Fruit fly (Drosophila melanogaster): ENCODE results near the gene CG17991.
A peak's percentile ranks its signal among the peaks of the same experiment; 100 is the strongest.

CG17991 gene

DNA sequence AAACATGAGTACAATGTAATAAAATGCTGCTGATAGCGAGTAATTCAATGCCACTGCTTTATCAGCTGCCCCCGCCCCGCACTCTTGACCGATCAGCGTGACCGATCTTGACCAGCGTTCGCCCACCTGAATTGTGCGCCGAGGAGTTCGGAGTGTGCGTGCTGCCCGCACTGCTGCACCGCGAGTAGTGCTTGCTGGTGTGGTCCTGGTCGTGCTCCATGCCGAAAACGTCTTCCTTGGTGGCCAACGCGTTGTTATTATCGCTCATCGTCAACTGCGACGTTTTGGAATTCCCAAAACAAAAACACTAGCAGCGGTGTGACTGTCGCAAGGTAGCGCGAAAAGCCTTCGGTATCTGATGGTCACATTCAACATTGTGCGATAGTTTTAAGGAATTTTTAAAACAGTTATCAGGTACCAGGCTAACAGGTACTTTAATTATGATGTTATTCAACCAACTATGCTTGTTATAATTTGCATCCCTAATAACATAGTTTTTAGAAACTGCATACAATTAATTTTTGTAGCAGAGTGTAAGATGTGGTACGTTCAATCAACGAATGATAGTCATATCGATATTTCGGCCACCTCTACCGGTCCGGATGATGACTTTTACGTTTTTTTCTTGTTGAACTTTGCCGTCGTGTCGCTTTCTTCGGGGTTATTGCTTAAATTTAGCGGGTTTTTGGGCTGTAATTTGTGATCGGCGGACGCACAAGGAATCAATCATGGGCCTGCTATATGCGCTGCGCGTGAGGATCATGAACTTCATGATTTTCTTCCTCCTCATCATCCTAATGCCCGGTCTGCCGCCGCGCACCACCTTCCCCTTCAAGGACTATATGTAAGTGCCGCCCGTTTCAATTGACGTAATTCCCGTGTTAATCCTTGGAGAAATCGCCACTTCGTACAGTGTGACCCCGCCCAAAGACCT, 47.4 kb downstream of the CG17991 start, which contains the start of the genes bigmax and Hmu (continued):
- TF ChIP-seq CG10669 (GFP tag; optimal IDR thresholded peaks at IDR 0.05) (peak; percentile 52), CG34406 (GFP tag; optimal IDR thresholded peaks at IDR 0.05) (peak; percentile 71), topi (GFP tag; optimal IDR thresholded peaks at IDR 0.05) (peak; percentile 77), net (GFP tag; optimal IDR thresholded peaks at IDR 0.05) (peak; percentile 30), lz (GFP tag; optimal IDR thresholded peaks at IDR 0.05) (peak; percentile 89), Eip75B (GFP tag; optimal IDR thresholded peaks at IDR 0.05) (peak; percentile 81), OdsH (GFP tag; optimal IDR thresholded peaks at IDR 0.05) (peak; percentile 81), Hr39 (GFP tag; optimal IDR thresholded peaks at IDR 0.05) (peak; percentile 87), CG3032 (tag; optimal IDR thresholded peaks at IDR 0.05) (peak; percentile 73), Met (GFP tag; optimal IDR thresholded peaks at IDR 0.05) (peak; percentile 72), CG11294 (GFP tag; IDR thresholded peaks at IDR 0.05) (peak; percentile 41; the same call in 1 of the 2 replicates), fd85E (GFP tag; optimal IDR thresholded peaks at IDR 0.05) (no peak), Sox102F (GFP tag; optimal IDR thresholded peaks at IDR 0.05) (no peak), CG6808 (GFP tag; optimal IDR thresholded peaks at IDR 0.05) (no peak), fd59A (GFP tag; optimal IDR thresholded peaks at IDR 0.05) (peak; percentile 19), eg (GFP tag; IDR thresholded peaks at IDR 0.05) (peak; percentile 85), dac (GFP tag; optimal IDR thresholded peaks at IDR 0.05) (peak; percentile 49), CG6163 (GFP tag; IDR thresholded peaks at IDR 0.05) (peak; percentile 73), cyc (GFP tag; optimal IDR thresholded peaks at IDR 0.05) (peak; percentile 83), CG8119 (GFP tag; IDR thresholded peaks at IDR 0.05) (peak; percentile 62; the same call in 2 of the 3 replicates), Blimp-1 (GFP tag; optimal IDR thresholded peaks at IDR 0.05) (no peak), CG3919 (GFP tag; optimal IDR thresholded peaks at IDR 0.05) (peak; percentile 80)

DNA sequence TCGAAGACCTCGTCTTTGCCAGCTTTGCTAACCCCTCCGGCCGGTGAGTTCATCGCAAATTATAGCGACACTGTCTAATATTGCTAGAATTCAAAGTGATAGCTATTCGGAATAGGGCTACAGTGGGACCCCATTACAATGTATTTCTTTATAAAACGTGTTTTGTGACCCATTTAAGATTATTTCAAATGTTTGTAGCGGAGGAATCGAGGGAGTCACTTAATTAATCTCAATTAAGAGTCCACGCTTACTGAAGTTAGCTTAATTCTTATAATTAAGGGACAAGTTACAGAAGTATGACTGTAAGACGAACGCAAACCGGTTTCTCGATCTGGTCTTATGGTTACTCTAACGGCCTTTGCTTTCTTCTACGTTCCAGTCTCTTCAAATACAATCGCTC, 48.6 kb downstream of the CG17991 start:
- TF ChIP-seq pdm3 (GFP tag; optimal IDR thresholded peaks at IDR 0.05) (peak; percentile 26), fkh (GFP tag; optimal IDR thresholded peaks at IDR 0.05) (no peak), Blimp-1 (GFP tag; optimal IDR thresholded peaks at IDR 0.05) (no peak), CG10669 (GFP tag; optimal IDR thresholded peaks at IDR 0.05) (no peak), cyc (GFP tag; optimal IDR thresholded peaks at IDR 0.05) (peak; percentile 10), Smox (GFP tag; optimal IDR thresholded peaks at IDR 0.05) (no peak), CG6808 (GFP tag; optimal IDR thresholded peaks at IDR 0.05) (no peak), CG11902 (GFP tag; optimal IDR thresholded peaks at IDR 0.05) (no peak), CG3919 (GFP tag; optimal IDR thresholded peaks at IDR 0.05) (peak; percentile 44), CG10631 (GFP tag; optimal IDR thresholded peaks at IDR 0.05) (no peak), Sox14 (GFP tag; optimal IDR thresholded peaks at IDR 0.05) (peak; percentile 44), CG7368 (GFP tag; optimal IDR thresholded peaks at IDR 0.05) (no peak), CG15336 (GFP tag; IDR thresholded peaks at IDR 0.05) (peak; percentile 63; the same call in 1 of the 2 replicates), Lpt (GFP tag; optimal IDR thresholded peaks at IDR 0.05) (no peak), salr (GFP tag; optimal IDR thresholded peaks at IDR 0.05) (no peak), CG8632 (GFP tag; optimal IDR thresholded peaks at IDR 0.05) (no peak), CG11294 (GFP tag; IDR thresholded peaks at IDR 0.05) (no peak), fd59A (GFP tag; optimal IDR thresholded peaks at IDR 0.05) (no peak), CG4318 (GFP tag; optimal IDR thresholded peaks at IDR 0.05) (no peak), CG16779 (tag; optimal IDR thresholded peaks at IDR 0.05) (peak; percentile 12), ss (GFP tag; optimal IDR thresholded peaks at IDR 0.05) (no peak), CG1621 (tag; optimal IDR thresholded peaks at IDR 0.05) (no peak), fd85E (GFP tag; optimal IDR thresholded peaks at IDR 0.05) (no peak), Eip75B (GFP tag; optimal IDR thresholded peaks at IDR 0.05) (no peak), CG11762 (GFP tag; optimal IDR thresholded peaks at IDR 0.05; ENCODE audit: insufficient read depth) (no peak), esn (GFP tag; optimal IDR thresholded peaks at IDR 0.05) (peak; percentile 31), CG6163 (GFP tag; IDR thresholded peaks at IDR 0.05) (peak; percentile 68; the same call in 2 of the 3 replicates), net (GFP tag; optimal IDR thresholded peaks at IDR 0.05) (peak; percentile 1), CG32006 (GFP tag; optimal IDR thresholded peaks at IDR 0.05) (peak; percentile 71), Eip93F (GFP tag; optimal IDR thresholded peaks at IDR 0.05) (no peak), dac (GFP tag; optimal IDR thresholded peaks at IDR 0.05) (no peak), vri (GFP tag; optimal IDR thresholded peaks at IDR 0.05) (no peak), Met (GFP tag; optimal IDR thresholded peaks at IDR 0.05) (peak; percentile 41), acj6 (GFP tag; optimal IDR thresholded peaks at IDR 0.05) (peak; percentile 4), CG31627 (GFP tag; optimal IDR thresholded peaks at IDR 0.05) (no peak), CG6854 (GFP tag; optimal IDR thresholded peaks at IDR 0.05) (no peak), CG6276 (GFP tag; optimal IDR thresholded peaks at IDR 0.05) (peak; percentile 43)
